Worm (Caenorhabditis elegans): ENCODE data around the gene T27A10.6.

Gene T27A10.6

ce11 chrX:3585625-3586024 lies 10.5 kb downstream of the T27A10.6 start, which contains the start of gene T27A10.2:
Gene T27A10.2, plus strand, starts transcription at chrX:3585957.
- TF ChIP-seq ceh-62 (tag; optimal IDR thresholded peaks at IDR 0.05), result no peak
- TF ChIP-seq mdt-29 (GFP tag; IDR thresholded peaks at IDR 0.05), result no peak
- peak; percentile 73 for TF ChIP-seq set-16 (GFP tag; IDR thresholded peaks at IDR 0.05)
- peak; percentile 65 for TF ChIP-seq aha-1 (tag)
- TF ChIP-seq arid-1 (GFP tag; conservative IDR thresholded peaks at IDR 0.05), result no peak

ce11 chrX:3584481-3584880 lies 11.7 kb downstream of the T27A10.6 start:
- TF ChIP-seq daf-16 (GFP tag; optimal IDR thresholded peaks at IDR 0.05) (no peak), daf-16 (tag; optimal IDR thresholded peaks at IDR 0.05) (no peak), tra-1 (GFP tag; IDR thresholded peaks at IDR 0.05) (no peak), F10B5.3 (tag; optimal IDR thresholded peaks at IDR 0.05) (no peak), R02D3.7 (tag; optimal IDR thresholded peaks at IDR 0.05) (no peak), mxl-3 (GFP tag; optimal IDR thresholded peaks at IDR 0.05) (no peak), aha-1 (tag) (peak; percentile 90), spr-1 (tag; optimal IDR thresholded peaks at IDR 0.05) (no peak), duxl-1 (tag; optimal IDR thresholded peaks at IDR 0.05; ENCODE audit: poor library complexity) (no peak)

- TF ChIP-seq daf-12 (tag; optimal IDR thresholded peaks at IDR 0.05) (no peak), php-3 (GFP tag; IDR thresholded peaks at IDR 0.05) (no peak)
Measured at ce11 chrX:3583436-3583835, 12.7 kb downstream of the T27A10.6 start.

ce11 chrX:3581813-3582212 lies 14.3 kb downstream of the T27A10.6 start:
- TF ChIP-seq mxl-2 (GFP tag; conservative IDR thresholded peaks at IDR 0.05) (no peak), dmd-9 (GFP tag; IDR thresholded peaks at IDR 0.05) (no peak), nhr-237 (tag; optimal IDR thresholded peaks at IDR 0.05) (no peak), ztf-11 (tag; optimal IDR thresholded peaks at IDR 0.05) (no peak), nhr-42 (GFP tag; IDR thresholded peaks at IDR 0.05) (no peak), nhr-41 (GFP tag; IDR thresholded peaks at IDR 0.05) (no peak), daf-12 (tag; optimal IDR thresholded peaks at IDR 0.05) (no peak), Y5F2A.4 (GFP tag; optimal IDR thresholded peaks at IDR 0.05) (no peak), daf-8 (GFP tag; IDR thresholded peaks at IDR 0.05) (no peak), unc-62 (GFP tag; optimal IDR thresholded peaks at IDR 0.05 in 1 of 2) (no peak), unc-62 (tag; optimal IDR thresholded peaks at IDR 0.05) (no peak), hlh-30 (tag; optimal IDR thresholded peaks at IDR 0.05; ENCODE audit: insufficient read depth) (no peak), nhr-25 (tag; optimal IDR thresholded peaks at IDR 0.05; ENCODE audit: borderline replicate concordance, insufficient read depth) (no peak)

- TF ChIP-seq nhr-77 (tag; optimal IDR thresholded peaks at IDR 0.05) (peak; percentile 83), php-3 (GFP tag; IDR thresholded peaks at IDR 0.05) (peak; percentile 85), ces-1 (GFP tag; optimal IDR thresholded peaks at IDR 0.05) (no peak), tra-1 (GFP tag; IDR thresholded peaks at IDR 0.05) (peak; percentile 75), dpl-1 (GFP tag; optimal IDR thresholded peaks at IDR 0.05) (no peak), T20F7.1 (GFP tag; optimal IDR thresholded peaks at IDR 0.05) (peak; percentile 39), mxl-3 (GFP tag; optimal IDR thresholded peaks at IDR 0.05) (no peak), ztf-7 (tag; optimal IDR thresholded peaks at IDR 0.05) (peak; percentile 8), zip-11 (GFP tag; IDR thresholded peaks at IDR 0.05) (no peak), hlh-11 (tag; optimal IDR thresholded peaks at IDR 0.05) (peak; percentile 82), pqm-1 (tag; optimal IDR thresholded peaks at IDR 0.05) (peak; percentile 98), dve-1 (tag; optimal IDR thresholded peaks at IDR 0.05; ENCODE audit: insufficient read depth) (peak; percentile 91), mep-1 (tag; optimal IDR thresholded peaks at IDR 0.05) (peak; percentile 22), dmd-6 (GFP tag; IDR thresholded peaks at IDR 0.05) (peak; percentile 87), fos-1 (tag; optimal IDR thresholded peaks at IDR 0.05) (no peak), hlh-30 (tag; optimal IDR thresholded peaks at IDR 0.05; ENCODE audit: insufficient read depth) (peak; percentile 22), Y48G9A.11 (GFP tag; IDR thresholded peaks at IDR 0.05) (no peak), lsy-2 (tag; optimal IDR thresholded peaks at IDR 0.05) (no peak), nhr-28 (tag; optimal IDR thresholded peaks at IDR 0.05) (peak; percentile 89), nhr-48 (tag; optimal IDR thresholded peaks at IDR 0.05) (peak; percentile 47), daf-16 (GFP tag; optimal IDR thresholded peaks at IDR 0.05) (peak in 1 of 2 experiments; percentile 39), daf-16 (tag; optimal IDR thresholded peaks at IDR 0.05) (peak; percentile 96), rbr-2 (tag; optimal IDR thresholded peaks at IDR 0.05) (no peak), mdl-1 (tag; optimal IDR thresholded peaks at IDR 0.05) (peak in 1 of 2 experiments; percentile 24)
Measured at ce11 chrX:3576239-3576638, 19.9 kb downstream of the T27A10.6 start, which contains the start of gene ckc-1. Gene ckc-1, plus strand, starts transcription at chrX:3576606.
